Fruit fly (Drosophila melanogaster): ENCODE results near the gene Nek2.
A peak's percentile ranks its signal among the peaks of the same experiment; 100 is the strongest.

Gene Nek2

dm6 chrX:7908239-7909068, 17.0 kb upstream of the Nek2 start, which contains the start of the genes dpr14 and spidey (continued):
- TF ChIP-seq twi (tag; optimal IDR thresholded peaks at IDR 0.05) (peak; percentile 78), Blimp-1 (GFP tag; optimal IDR thresholded peaks at IDR 0.05) (peak; percentile 86), CG9932 (GFP tag; IDR thresholded peaks at IDR 0.05) (peak; percentile 91), Side (GFP tag; optimal IDR thresholded peaks at IDR 0.05) (peak; percentile 87), CG12236 (GFP tag; optimal IDR thresholded peaks at IDR 0.05) (peak; percentile 72), esg (GFP tag; conservative IDR thresholded peaks at IDR 0.05) (peak; percentile 89), CG11456 (GFP tag; IDR thresholded peaks at IDR 0.05) (peak; percentile 90), Hr3 (GFP tag; optimal IDR thresholded peaks at IDR 0.05) (peak; percentile 87), Ada2b (GFP tag; IDR thresholded peaks at IDR 0.05) (peak; percentile 89), Sox102F (GFP tag; optimal IDR thresholded peaks at IDR 0.05) (peak; percentile 91), Dad (GFP tag; optimal IDR thresholded peaks at IDR 0.05) (peak; percentile 79), CG7372 (GFP tag; IDR thresholded peaks at IDR 0.05) (peak; percentile 89), CTCF (GFP tag; optimal IDR thresholded peaks at IDR 0.05) (peak; percentile 42), CG31441 (GFP tag; IDR thresholded peaks at IDR 0.05) (peak; percentile 88), tap (tag; optimal IDR thresholded peaks at IDR 0.05) (peak; percentile 91), BtbVII (GFP tag; optimal IDR thresholded peaks at IDR 0.05) (peak; percentile 91), tll (GFP tag; optimal IDR thresholded peaks at IDR 0.05) (no peak), CG2889 (GFP tag; IDR thresholded peaks at IDR 0.05) (peak; percentile 85), pho (GFP tag; optimal IDR thresholded peaks at IDR 0.05) (peak; percentile 86), pfk (GFP tag; optimal IDR thresholded peaks at IDR 0.05) (peak; percentile 12), sug (tag; optimal IDR thresholded peaks at IDR 0.05) (peak; percentile 95), Fer1 (GFP tag; optimal IDR thresholded peaks at IDR 0.05) (peak; percentile 95), hb (GFP tag; IDR thresholded peaks at IDR 0.05; ENCODE audit: partially characterized antibody) (no peak), CHES-1-like (GFP tag; optimal IDR thresholded peaks at IDR 0.05) (peak; percentile 89), Ets65A (GFP tag) (peak; percentile 97), her (GFP tag; optimal IDR thresholded peaks at IDR 0.05) (peak; percentile 85), pzg (GFP tag; optimal IDR thresholded peaks at IDR 0.05) (peak; percentile 29), Deaf1 (tag; optimal IDR thresholded peaks at IDR 0.05) (peak; percentile 69), chn (GFP tag; optimal IDR thresholded peaks at IDR 0.05) (peak; percentile 80), CG4360 (GFP tag; IDR thresholded peaks at IDR 0.05) (peak; percentile 42), ap (GFP tag; IDR thresholded peaks at IDR 0.05) (peak; percentile 68), CG8281 (tag; optimal IDR thresholded peaks at IDR 0.05) (peak; percentile 61), Ravus (GFP tag; IDR thresholded peaks at IDR 0.05) (peak; percentile 67), usp (GFP tag; optimal IDR thresholded peaks at IDR 0.05) (no peak), CG6654 (GFP tag; optimal IDR thresholded peaks at IDR 0.05) (peak; percentile 74), lov (optimal IDR thresholded peaks at IDR 0.05) (no peak), lov (GFP tag; IDR thresholded peaks at IDR 0.05) (0 out of 3 replicates have a peak, but pooled peaks have one; percentile 68), Lpt (GFP tag; optimal IDR thresholded peaks at IDR 0.05) (no peak), CG7839 (tag; optimal IDR thresholded peaks at IDR 0.05) (peak; percentile 94), eyg (GFP tag; optimal IDR thresholded peaks at IDR 0.05) (peak; percentile 67), CG1792 (GFP tag; optimal IDR thresholded peaks at IDR 0.05) (peak; percentile 90), odd (GFP tag; optimal IDR thresholded peaks at IDR 0.05) (peak; percentile 84), tx (GFP tag; optimal IDR thresholded peaks at IDR 0.05) (peak; percentile 86), Vsx1 (GFP tag; optimal IDR thresholded peaks at IDR 0.05) (peak; percentile 82), yki (optimal IDR thresholded peaks at IDR 0.05) (no peak), CG17829 (tag; optimal IDR thresholded peaks at IDR 0.05) (peak; percentile 90), abd-A (tag; optimal IDR thresholded peaks at IDR 0.05) (peak; percentile 92), CG1647 (GFP tag; optimal IDR thresholded peaks at IDR 0.05) (peak; percentile 81), BEAF-32 (GFP tag; optimal IDR thresholded peaks at IDR 0.05) (peak; percentile 50), Aef1 (GFP tag; IDR thresholded peaks at IDR 0.05) (peak; percentile 90), sisA (GFP tag; IDR thresholded peaks at IDR 0.05) (peak; percentile 93)

Data from whole organism, embryonic.